Fruit fly (Drosophila melanogaster): ENCODE data around the gene Mec2.

Mec2 gene

dm6 chrX:19148798-19149510, 38.9 kb upstream of the Mec2 start:
- no peak for TF ChIP-seq CG6808 (GFP tag; optimal IDR thresholded peaks at IDR 0.05)
- TF ChIP-seq Hr39 (GFP tag; optimal IDR thresholded peaks at IDR 0.05), result peak; percentile 50
- TF ChIP-seq CG6854 (GFP tag; optimal IDR thresholded peaks at IDR 0.05), result no peak
- peak; percentile 1 for TF ChIP-seq CG32006 (GFP tag; optimal IDR thresholded peaks at IDR 0.05)
- TF ChIP-seq vri (GFP tag; optimal IDR thresholded peaks at IDR 0.05), result peak; percentile 6
- peak; percentile 57 for TF ChIP-seq lz (GFP tag; optimal IDR thresholded peaks at IDR 0.05)
- TF ChIP-seq Smox (GFP tag; optimal IDR thresholded peaks at IDR 0.05), result peak; percentile 67
- TF ChIP-seq Ets21C (GFP tag; optimal IDR thresholded peaks at IDR 0.05), result peak; percentile 45
- TF ChIP-seq CG11902 (GFP tag; optimal IDR thresholded peaks at IDR 0.05), result no peak
- peak; percentile 45 for TF ChIP-seq Sox14 (GFP tag; optimal IDR thresholded peaks at IDR 0.05)
- peak; percentile 22 for TF ChIP-seq OdsH (GFP tag; optimal IDR thresholded peaks at IDR 0.05)
- TF ChIP-seq topi (GFP tag; optimal IDR thresholded peaks at IDR 0.05), result peak; percentile 54
- TF ChIP-seq Eip78C (GFP tag), result peak; percentile 84
- TF ChIP-seq CG3919 (GFP tag; optimal IDR thresholded peaks at IDR 0.05), result no peak
- TF ChIP-seq cyc (GFP tag; optimal IDR thresholded peaks at IDR 0.05), result peak; percentile 5
- TF ChIP-seq svp (GFP tag), result peak; percentile 78
- TF ChIP-seq acj6 (GFP tag; optimal IDR thresholded peaks at IDR 0.05), result peak; percentile 19
- peak; percentile 63 for TF ChIP-seq Sox102F (GFP tag; optimal IDR thresholded peaks at IDR 0.05)
- no peak for TF ChIP-seq CG4318 (GFP tag; optimal IDR thresholded peaks at IDR 0.05)
- TF ChIP-seq CG8119 (GFP tag; IDR thresholded peaks at IDR 0.05), result no peak
- peak; percentile 69 for TF ChIP-seq esn (GFP tag; optimal IDR thresholded peaks at IDR 0.05)
- TF ChIP-seq ss (GFP tag; optimal IDR thresholded peaks at IDR 0.05), result no peak
- peak; percentile 12 for TF ChIP-seq Eip93F (GFP tag; optimal IDR thresholded peaks at IDR 0.05)
- TF ChIP-seq net (GFP tag; optimal IDR thresholded peaks at IDR 0.05), result no peak
- peak; percentile 50 for TF ChIP-seq CG31627 (GFP tag; optimal IDR thresholded peaks at IDR 0.05)
- TF ChIP-seq CG9139 (GFP tag; optimal IDR thresholded peaks at IDR 0.05), result no peak
- no peak for TF ChIP-seq CG6276 (GFP tag; optimal IDR thresholded peaks at IDR 0.05)
- TF ChIP-seq pdm3 (GFP tag; optimal IDR thresholded peaks at IDR 0.05), result peak; percentile 34
- TF ChIP-seq CG11762 (GFP tag; optimal IDR thresholded peaks at IDR 0.05; ENCODE audit: insufficient read depth), result no peak
- TF ChIP-seq Hr4 (GFP tag; optimal IDR thresholded peaks at IDR 0.05), result no peak
- TF ChIP-seq CG7368 (GFP tag; optimal IDR thresholded peaks at IDR 0.05), result no peak
- TF ChIP-seq Met (GFP tag; optimal IDR thresholded peaks at IDR 0.05), result peak; percentile 50
- TF ChIP-seq CG34406 (GFP tag; optimal IDR thresholded peaks at IDR 0.05), result peak; percentile 18
- TF ChIP-seq CG15336 (GFP tag; IDR thresholded peaks at IDR 0.05), result no peak
- TF ChIP-seq CG6792 (GFP tag; optimal IDR thresholded peaks at IDR 0.05), result no peak

DNA sequence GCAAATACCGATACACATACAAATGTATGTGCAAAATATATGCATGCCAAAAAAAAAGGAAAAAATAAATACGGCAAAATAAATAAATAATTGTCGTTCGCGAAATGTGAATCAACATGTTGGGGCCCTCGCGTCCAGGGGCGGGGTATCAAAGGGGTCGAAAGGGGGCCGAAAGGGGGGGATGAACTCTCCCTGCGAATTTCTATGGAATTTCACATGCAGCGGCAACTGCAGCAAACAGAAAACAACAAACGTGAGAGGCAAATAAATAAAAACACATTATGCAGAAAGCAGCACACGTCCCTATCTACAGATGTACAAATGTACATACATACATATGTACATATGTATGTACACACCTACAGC, 38.3 kb upstream of the Mec2 start:
- TF ChIP-seq acj6 (GFP tag; optimal IDR thresholded peaks at IDR 0.05) (no peak), CG6163 (GFP tag; IDR thresholded peaks at IDR 0.05) (0 out of 3 replicates have a peak, but pooled peaks have one; percentile 9)

DNA sequence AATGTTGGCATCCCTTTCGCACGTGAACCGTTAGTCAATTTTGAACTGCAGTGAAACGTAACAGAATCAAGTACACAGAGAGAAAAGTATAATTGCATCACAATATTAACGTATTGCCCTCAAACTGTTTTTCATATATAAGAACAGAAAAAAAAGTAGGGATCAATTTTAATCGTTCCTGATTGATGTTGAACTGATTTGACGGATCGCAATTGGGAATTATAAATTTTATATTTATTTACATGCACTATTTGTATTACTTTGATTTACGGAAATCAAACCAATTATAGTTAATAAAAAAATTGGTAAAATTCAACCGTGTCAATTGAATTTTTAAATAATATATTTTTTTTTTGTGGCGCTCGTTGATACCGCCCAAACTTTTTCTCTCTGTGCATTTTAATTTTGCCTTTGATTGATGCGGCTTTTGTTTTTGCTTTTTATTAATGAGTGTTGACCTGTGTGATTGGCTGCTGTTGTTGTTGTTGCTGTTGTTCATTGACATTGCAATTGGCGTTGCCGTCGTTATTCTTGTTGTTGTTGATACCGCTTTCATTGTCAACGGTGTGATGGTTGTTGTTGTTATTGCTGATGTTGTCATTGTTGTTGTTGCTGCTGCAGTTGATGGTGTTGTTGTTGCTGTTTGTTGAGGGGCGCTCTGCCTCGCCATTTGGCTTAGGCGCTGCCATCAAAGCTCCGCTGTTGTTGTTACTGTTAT, 35.1 kb upstream of the Mec2 start:
- peak; percentile 83 for TF ChIP-seq Met (GFP tag; optimal IDR thresholded peaks at IDR 0.05)
- TF ChIP-seq CG6854 (GFP tag; optimal IDR thresholded peaks at IDR 0.05), result no peak
- TF ChIP-seq CG10631 (GFP tag; optimal IDR thresholded peaks at IDR 0.05), result peak; percentile 66
- peak; percentile 16 for TF ChIP-seq Blimp-1 (GFP tag; optimal IDR thresholded peaks at IDR 0.05)
- TF ChIP-seq CG3032 (tag; optimal IDR thresholded peaks at IDR 0.05), result peak; percentile 52
- TF ChIP-seq Sox14 (GFP tag; optimal IDR thresholded peaks at IDR 0.05), result peak; percentile 58
- TF ChIP-seq Smox (GFP tag; optimal IDR thresholded peaks at IDR 0.05), result peak; percentile 81
- no peak for TF ChIP-seq CG9139 (GFP tag; optimal IDR thresholded peaks at IDR 0.05)
- TF ChIP-seq CG3919 (GFP tag; optimal IDR thresholded peaks at IDR 0.05), result peak; percentile 69
- TF ChIP-seq OdsH (GFP tag; optimal IDR thresholded peaks at IDR 0.05), result peak; percentile 84
- peak; percentile 39 for TF ChIP-seq CG1621 (tag; optimal IDR thresholded peaks at IDR 0.05)
- peak; percentile 37 for TF ChIP-seq Eip93F (GFP tag; optimal IDR thresholded peaks at IDR 0.05)
- peak; percentile 37 for TF ChIP-seq vri (GFP tag; optimal IDR thresholded peaks at IDR 0.05)
- peak; percentile 77 for TF ChIP-seq CG31627 (GFP tag; optimal IDR thresholded peaks at IDR 0.05)
- peak; percentile 55; the same call in 2 of the 3 replicates for TF ChIP-seq CG6163 (GFP tag; IDR thresholded peaks at IDR 0.05)
- TF ChIP-seq CG8632 (GFP tag; optimal IDR thresholded peaks at IDR 0.05), result peak; percentile 72
- peak; percentile 29 for TF ChIP-seq fd59A (GFP tag; optimal IDR thresholded peaks at IDR 0.05)
- peak; percentile 32 for TF ChIP-seq Lpt (GFP tag; optimal IDR thresholded peaks at IDR 0.05)
- TF ChIP-seq CG11902 (GFP tag; optimal IDR thresholded peaks at IDR 0.05), result peak; percentile 47
- peak; percentile 79 for TF ChIP-seq pdm3 (GFP tag; optimal IDR thresholded peaks at IDR 0.05)
- TF ChIP-seq acj6 (GFP tag; optimal IDR thresholded peaks at IDR 0.05), result peak; percentile 79
- TF ChIP-seq CG34406 (GFP tag; optimal IDR thresholded peaks at IDR 0.05), result peak; percentile 80
- TF ChIP-seq achi (GFP tag; optimal IDR thresholded peaks at IDR 0.05), result peak; percentile 77
- TF ChIP-seq CG6792 (GFP tag; optimal IDR thresholded peaks at IDR 0.05), result peak; percentile 76
- no peak for TF ChIP-seq CG16779 (tag; optimal IDR thresholded peaks at IDR 0.05)
